Fruit fly (Drosophila melanogaster) whole organism, prepupa: ENCODE measurements around the gene CG8003.

ENCODE experiments used
- Blimp-1 ChIP-seq: fragments of 200-800 bp; sonication (Bioruptor generic); optimal IDR thresholded peaks from 3 replicates; lab custom pipeline; 2017; ENCODE audit warnings: missing biosample characterization, missing genetic modification characterization, mild to moderate bottlenecking, moderate library complexity, missing genetic modification reagents
- CG10631 ChIP-seq: fragments of 200-800 bp; sonication (Bioruptor generic); optimal IDR thresholded peaks from 2 replicates; lab custom pipeline; 2016; ENCODE audit warnings: missing biosample characterization, missing genetic modification characterization
- CG10669 ChIP-seq: fragments of 200-800 bp; sonication (Bioruptor generic); optimal IDR thresholded peaks from 3 replicates; lab custom pipeline; 2018; ENCODE audit warnings: missing biosample characterization, mild to moderate bottlenecking, missing genetic modification characterization, moderate library complexity
- CG11294 ChIP-seq: fragments of 200-800 bp; sonication (Bioruptor generic); IDR thresholded peaks from 2 replicates; pipeline ENCODE4 v1.3.6; 2022; ENCODE audit warnings: missing biosample characterization, missing genetic modification characterization
- CG15336 ChIP-seq: fragments of 200-800 bp; sonication (Bioruptor generic); IDR thresholded peaks from 2 replicates; pipeline ENCODE4 v1.3.6; 2022; ENCODE audit warnings: missing biosample characterization, missing genetic modification characterization
- CG1621 ChIP-seq: fragments of 200-800 bp; sonication (Bioruptor generic); optimal IDR thresholded peaks from 3 replicates; lab custom pipeline; 2018; ENCODE audit warnings: missing biosample characterization, mild to moderate bottlenecking, missing genetic modification characterization
- CG3032 ChIP-seq: fragments of 200-800 bp; optimal IDR thresholded peaks from 2 replicates; lab custom pipeline; 2019; ENCODE audit warnings: missing biosample characterization, mild to moderate bottlenecking, missing genetic modification characterization, moderate library complexity
- CG32006 ChIP-seq: fragments of 200-800 bp; sonication (Bioruptor generic); optimal IDR thresholded peaks from 3 replicates; lab custom pipeline; 2017; ENCODE audit warnings: missing biosample characterization, mild to moderate bottlenecking, missing genetic modification characterization
- CG3919 ChIP-seq: fragments of 200-800 bp; sonication (Bioruptor generic); optimal IDR thresholded peaks from 3 replicates; lab custom pipeline; 2016; ENCODE audit warnings: missing biosample characterization, missing genetic modification characterization
- CG6163 ChIP-seq: fragments of 200-800 bp; sonication (Bioruptor generic); IDR thresholded peaks from 3 replicates; pipeline ENCODE4 v1.3.6; 2022; ENCODE audit warnings: missing biosample characterization, missing genetic modification characterization
- CG6276 ChIP-seq: fragments of 200-800 bp; sonication (Bioruptor generic); optimal IDR thresholded peaks from 2 replicates; lab custom pipeline; 2017; ENCODE audit warnings: missing biosample characterization, mild to moderate bottlenecking, missing genetic modification characterization
- CG6808 ChIP-seq: fragments of 200-800 bp; sonication (Bioruptor generic); optimal IDR thresholded peaks from 3 replicates; lab custom pipeline; 2017; ENCODE audit warnings: missing biosample characterization, missing genetic modification characterization, mild to moderate bottlenecking, moderate library complexity, missing genetic modification reagents
- CG8319 ChIP-seq: fragments of 200-800 bp; sonication (Bioruptor generic); optimal IDR thresholded peaks from 3 replicates; lab custom pipeline; 2016; ENCODE audit warnings: missing biosample characterization, missing genetic modification characterization
- CG8632 ChIP-seq: fragments of 200-800 bp; sonication (Bioruptor generic); optimal IDR thresholded peaks from 3 replicates; lab custom pipeline; 2016; ENCODE audit warnings: missing biosample characterization, missing genetic modification characterization
- Eip75B ChIP-seq: fragments of 200-800 bp; sonication (Bioruptor generic); optimal IDR thresholded peaks from 3 replicates; lab custom pipeline; 2016; ENCODE audit warnings: missing biosample characterization, missing genetic modification characterization
- Eip78C ChIP-seq: fragments of 200-800 bp; sonication (Bioruptor generic); peaks from one replicate; lab custom pipeline; 2016; ENCODE audit warnings: missing biosample characterization, missing genetic modification characterization
- Eip93F ChIP-seq: fragments of 200-800 bp; sonication (Bioruptor generic); optimal IDR thresholded peaks from 2 replicates; lab custom pipeline; 2016; ENCODE audit warnings: missing biosample characterization, mild to moderate bottlenecking, missing genetic modification characterization
- Ets21C ChIP-seq: fragments of 200-800 bp; sonication (Bioruptor generic); optimal IDR thresholded peaks from 3 replicates; lab custom pipeline; 2016; ENCODE audit warnings: missing biosample characterization, missing genetic modification characterization
- Ets96B ChIP-seq: fragments of 200-800 bp; optimal IDR thresholded peaks from 2 replicates; lab custom pipeline; 2019; ENCODE audit warnings: missing biosample characterization, mild to moderate bottlenecking, missing genetic modification characterization, moderate library complexity
- Gug ChIP-seq: fragments of 200-800 bp; sonication (Bioruptor generic); IDR thresholded peaks from 2 replicates; pipeline ENCODE4 v1.3.6; 2022; ENCODE audit warnings: missing biosample characterization, missing genetic modification characterization
- Hr38 ChIP-seq: sonication (Bioruptor generic); optimal IDR thresholded peaks from 2 replicates; lab custom pipeline; 2016; ENCODE audit warnings: missing biosample characterization, missing genetic modification characterization
- Hr4 ChIP-seq: fragments of 200-800 bp; sonication (Bioruptor generic); optimal IDR thresholded peaks from 3 replicates; lab custom pipeline; 2016; ENCODE audit warnings: missing biosample characterization, missing genetic modification characterization
- Lpt ChIP-seq: fragments of 200-800 bp; sonication (Bioruptor generic); optimal IDR thresholded peaks from 3 replicates; lab custom pipeline; 2016; ENCODE audit warnings: missing biosample characterization, missing genetic modification characterization
- OdsH ChIP-seq: fragments of 200-800 bp; sonication (Bioruptor generic); optimal IDR thresholded peaks from 3 replicates; lab custom pipeline; 2016; ENCODE audit warnings: missing biosample characterization, missing genetic modification characterization
- Smox ChIP-seq: fragments of 200-800 bp; sonication (Bioruptor generic); optimal IDR thresholded peaks from 3 replicates; lab custom pipeline; 2016; ENCODE audit warnings: missing biosample characterization, missing genetic modification characterization
- Sox102F ChIP-seq: fragments of 200-800 bp; sonication (Bioruptor generic); optimal IDR thresholded peaks from 2 replicates; lab custom pipeline; 2016; ENCODE audit warnings: missing biosample characterization, mild to moderate bottlenecking, missing genetic modification characterization
- Sox14 ChIP-seq: fragments of 200-800 bp; sonication (Bioruptor generic); optimal IDR thresholded peaks from 3 replicates; lab custom pipeline; 2016; ENCODE audit warnings: missing biosample characterization, missing genetic modification characterization
- Sox15 ChIP-seq: fragments of 200-800 bp; sonication (Bioruptor generic); optimal IDR thresholded peaks from 3 replicates; lab custom pipeline; 2016; ENCODE audit warnings: missing biosample characterization, missing genetic modification characterization
- acj6 ChIP-seq: fragments of 200-800 bp; sonication (Bioruptor generic); optimal IDR thresholded peaks from 3 replicates; lab custom pipeline; 2016; ENCODE audit warnings: missing biosample characterization, missing genetic modification characterization
- cyc ChIP-seq: fragments of 200-800 bp; sonication (Bioruptor generic); optimal IDR thresholded peaks from 3 replicates; lab custom pipeline; 2016; ENCODE audit warnings: missing biosample characterization, missing genetic modification characterization
- dac ChIP-seq: fragments of 200-800 bp; sonication (Bioruptor generic); optimal IDR thresholded peaks from 2 replicates; lab custom pipeline; 2017; ENCODE audit warnings: missing biosample characterization, mild to moderate bottlenecking, missing genetic modification characterization
- dsx ChIP-seq: fragments of 200-800 bp; optimal IDR thresholded peaks from 3 replicates; lab custom pipeline; 2019; ENCODE audit warnings: missing biosample characterization, mild to moderate bottlenecking, missing genetic modification characterization, moderate library complexity; ENCODE audit not compliant: poor library complexity, severe bottlenecking
- fd59A ChIP-seq: fragments of 200-800 bp; sonication (Bioruptor generic); optimal IDR thresholded peaks from 2 replicates; lab custom pipeline; 2017; ENCODE audit warnings: missing biosample characterization, mild to moderate bottlenecking, missing genetic modification characterization, missing genetic modification reagents
- fd85E ChIP-seq: fragments of 200-800 bp; sonication (Bioruptor generic); optimal IDR thresholded peaks from 3 replicates; lab custom pipeline; 2016; ENCODE audit warnings: missing biosample characterization, missing genetic modification characterization
- fkh ChIP-seq: fragments of 200-800 bp; sonication (Bioruptor generic); optimal IDR thresholded peaks from 3 replicates; lab custom pipeline; 2017; ENCODE audit warnings: missing biosample characterization, mild to moderate bottlenecking, missing genetic modification characterization, moderate library complexity
- lz ChIP-seq: fragments of 200-800 bp; sonication (Bioruptor generic); optimal IDR thresholded peaks from 3 replicates; lab custom pipeline; 2016; ENCODE audit warnings: missing biosample characterization, missing genetic modification characterization
- pdm3 ChIP-seq: fragments of 200-800 bp; sonication (Bioruptor generic); optimal IDR thresholded peaks from 3 replicates; lab custom pipeline; 2016; ENCODE audit warnings: missing biosample characterization, missing genetic modification characterization
- salr ChIP-seq, 2 experiments: fragments of 200-800 bp; sonication (Bioruptor generic); optimal IDR thresholded peaks; 3 replicates each; lab custom pipeline; 2016 to 2018; ENCODE audit warnings: missing biosample characterization in 2 of 2, missing genetic modification characterization in 2 of 2, mild to moderate bottlenecking in 1 of 2
- ss ChIP-seq, 2 experiments: fragments of 200-800 bp; sonication (Bioruptor generic); optimal IDR thresholded peaks; 2 replicates in 1 of 2; 3 replicates in 1 of 2; lab custom pipeline; 2017 to 2018; ENCODE audit warnings: mild to moderate bottlenecking in 2 of 2, missing biosample characterization in 2 of 2, missing genetic modification characterization in 2 of 2, moderate library complexity in 1 of 2
- svp ChIP-seq: fragments of 200-800 bp; sonication (Bioruptor generic); peaks from one replicate; lab custom pipeline; 2016; ENCODE audit warnings: missing biosample characterization, missing genetic modification characterization
- topi ChIP-seq: fragments of 200-800 bp; sonication (Bioruptor generic); optimal IDR thresholded peaks from 3 replicates; lab custom pipeline; 2016; ENCODE audit warnings: missing biosample characterization, missing genetic modification characterization
- vri ChIP-seq: fragments of 200-800 bp; sonication (Bioruptor generic); optimal IDR thresholded peaks from 3 replicates; lab custom pipeline; 2016; ENCODE audit warnings: missing biosample characterization, mild to moderate bottlenecking, missing genetic modification characterization

CG8003 gene

dm6 chr3L:10697413-10698118 lies 36.3 kb downstream of the CG8003 start:
- TF ChIP-seq Eip78C, result peak; percentile 39
- no peak for TF ChIP-seq ss (GFP tag; optimal IDR thresholded peaks at IDR 0.05; lab: Kevin White, UChicago)
- no peak for TF ChIP-seq Sox14 (GFP tag; lab: Kevin White, UChicago)
- peak; percentile 74 for TF ChIP-seq svp (GFP tag; lab: Kevin White, UChicago)
- TF ChIP-seq Eip93F (GFP tag; lab: Kevin White, UChicago), result peak; percentile 47
- no peak for TF ChIP-seq Sox15
- peak; percentile 19 for TF ChIP-seq CG6808 (GFP tag; lab: Kevin White, UChicago)
- no peak for TF ChIP-seq acj6
- peak; percentile 23 for TF ChIP-seq Sox102F (GFP tag; lab: Kevin White, UChicago)

dm6 chr3L:10698182-10698581 lies 36.9 kb downstream of the CG8003 start:
- TF ChIP-seq CG3032 (tag; lab: Kevin White, UChicago), result peak; percentile 21
- TF ChIP-seq dsx (GFP tag; lab: Kevin White, UChicago), result peak; percentile 94
- no peak for TF ChIP-seq CG1621 (tag; lab: Kevin White, UChicago)
- no peak for TF ChIP-seq cyc (GFP tag; lab: Kevin White, UChicago)
- TF ChIP-seq svp (GFP tag; lab: Kevin White, UChicago), result peak; percentile 11
- TF ChIP-seq lz (GFP tag; lab: Kevin White, UChicago), result peak; percentile 8
- peak; percentile 29 for TF ChIP-seq fkh (GFP tag; lab: Kevin White, UChicago)

dm6 chr3L:10702216-10702615 lies 40.9 kb downstream of the CG8003 start:
- TF ChIP-seq CG3919 (GFP tag; lab: Kevin White, UChicago), result no peak
- TF ChIP-seq Sox102F (GFP tag; lab: Kevin White, UChicago), result no peak
- no peak for TF ChIP-seq CG8319 (GFP tag; lab: Kevin White, UChicago)

dm6 chr3L:10704482-10704993 lies 43.3 kb downstream of the CG8003 start:
- TF ChIP-seq CG6276 (GFP tag; lab: Kevin White, UChicago), result no peak
- TF ChIP-seq CG8319 (GFP tag; lab: Kevin White, UChicago), result no peak
- TF ChIP-seq pdm3 (GFP tag; lab: Kevin White, UChicago), result no peak
- TF ChIP-seq dsx (GFP tag; lab: Kevin White, UChicago), result no peak
- TF ChIP-seq CG10631 (GFP tag; lab: Kevin White, UChicago), result peak; percentile 11
- TF ChIP-seq CG1621 (tag; lab: Kevin White, UChicago), result no peak
- TF ChIP-seq Lpt (GFP tag; lab: Kevin White, UChicago), result no peak
- TF ChIP-seq fd85E (GFP tag; lab: Kevin White, UChicago), result no peak
- TF ChIP-seq Hr4 (GFP tag; lab: Kevin White, UChicago), result no peak
- no peak for TF ChIP-seq Blimp-1 (GFP tag; lab: Kevin White, UChicago)
- TF ChIP-seq Smox, result peak; percentile 1
- TF ChIP-seq acj6, result peak; percentile 12
- no peak for TF ChIP-seq Eip75B (GFP tag; lab: Kevin White, UChicago)
- TF ChIP-seq svp (GFP tag; lab: Kevin White, UChicago), result peak; percentile 26
- TF ChIP-seq fd59A (GFP tag; lab: Kevin White, UChicago), result peak; percentile 18
- TF ChIP-seq CG10669, result peak; percentile 34
- TF ChIP-seq dac (GFP tag; lab: Kevin White, UChicago), result no peak
- TF ChIP-seq CG32006 (GFP tag; lab: Kevin White, UChicago), result peak; percentile 26
- no peak for TF ChIP-seq topi
- no peak for TF ChIP-seq Hr38 (GFP tag; lab: Kevin White, UChicago)
- no peak for TF ChIP-seq Ets21C (GFP tag; lab: Kevin White, UChicago)
- no peak for TF ChIP-seq Eip93F (GFP tag; lab: Kevin White, UChicago)
- TF ChIP-seq Ets96B (tag; lab: Kevin White, UChicago), result peak; percentile 41
- TF ChIP-seq salr (GFP tag; optimal IDR thresholded peaks at IDR 0.05; lab: Kevin White, UChicago), result no peak
- TF ChIP-seq OdsH (GFP tag; lab: Kevin White, UChicago), result peak; percentile 23
- peak; percentile 51; the same call in 1 of the 3 replicates for TF ChIP-seq CG6163 (GFP tag; lab: Robert Waterston, UW)
- no peak for TF ChIP-seq Sox15
- no peak for TF ChIP-seq CG11294
- peak; percentile 40 for TF ChIP-seq CG15336 (GFP tag; lab: Robert Waterston, UW)
- TF ChIP-seq CG8632 (GFP tag; lab: Kevin White, UChicago), result no peak
- no peak for TF ChIP-seq Gug (GFP tag; lab: Robert Waterston, UW)
- peak; percentile 6 for TF ChIP-seq Sox102F (GFP tag; lab: Kevin White, UChicago)
- no peak for TF ChIP-seq vri (GFP tag; lab: Kevin White, UChicago)
- TF ChIP-seq fkh (GFP tag; lab: Kevin White, UChicago), result no peak
- TF ChIP-seq CG3032 (tag; lab: Kevin White, UChicago), result peak; percentile 31
